Fruit fly (Drosophila melanogaster) whole organism, embryonic: ENCODE results near the gene Acp36DE.

Source experiments
- Atf6 ChIP-seq: fragments of 200-800 bp; sonication (Bioruptor generic); IDR thresholded peaks from 2 replicates; pipeline ENCODE4 v1.3.6; 2022; ENCODE audit warnings: missing biosample characterization, missing genetic modification characterization
- Blimp-1 ChIP-seq: fragments of 200-800 bp; sonication (Bioruptor generic); optimal IDR thresholded peaks from 3 replicates; lab custom pipeline; 2018; ENCODE audit warnings: missing biosample characterization, missing genetic modification characterization, mild to moderate bottlenecking, moderate library complexity, missing genetic modification reagents
- CG10274 ChIP-seq: fragments of 200-800 bp; sonication (Bioruptor generic); optimal IDR thresholded peaks from 3 replicates; lab custom pipeline; 2017; ENCODE audit warnings: missing biosample characterization, mild to moderate bottlenecking, missing genetic modification characterization
- CG10654 ChIP-seq: fragments of 200-800 bp; sonication (Bioruptor generic); optimal IDR thresholded peaks from 2 replicates; lab custom pipeline; 2016; ENCODE audit warnings: missing biosample characterization, missing genetic modification characterization
- CG11085 ChIP-seq: fragments of 200-800 bp; sonication (Bioruptor generic); IDR thresholded peaks from 2 replicates; pipeline ENCODE4 v1.3.6; 2022; ENCODE audit warnings: missing biosample characterization, missing genetic modification characterization
- CG11504 ChIP-seq: fragments of 200-800 bp; sonication (Bioruptor generic); optimal IDR thresholded peaks from 3 replicates; lab custom pipeline; 2019; ENCODE audit warnings: missing biosample characterization, mild to moderate bottlenecking, missing genetic modification characterization, moderate library complexity
- CG11560 ChIP-seq: fragments of 200-800 bp; sonication (Bioruptor generic); IDR thresholded peaks from 3 replicates; pipeline ENCODE4 v1.3.6; 2022; ENCODE audit warnings: missing biosample characterization, missing genetic modification characterization
- CG11696 ChIP-seq: fragments of 200-800 bp; sonication (Bioruptor generic); IDR thresholded peaks from 2 replicates; pipeline ENCODE4 v1.3.6; 2022; ENCODE audit warnings: missing biosample characterization, missing genetic modification characterization
- CG12769 ChIP-seq: fragments of 200-800 bp; sonication (Bioruptor generic); optimal IDR thresholded peaks from 2 replicates; lab custom pipeline; 2019; ENCODE audit warnings: missing biosample characterization, mild to moderate bottlenecking, missing genetic modification characterization, moderate library complexity
- CG15479 ChIP-seq: fragments of 200-800 bp; sonication (Bioruptor generic); optimal IDR thresholded peaks from 3 replicates; lab custom pipeline; 2019; ENCODE audit warnings: missing biosample characterization, mild to moderate bottlenecking, missing genetic modification characterization, moderate library complexity
- CG1647 ChIP-seq: fragments of 200-800 bp; sonication (Bioruptor generic); optimal IDR thresholded peaks from 3 replicates; lab custom pipeline; 2016; ENCODE audit warnings: missing biosample characterization, missing genetic modification characterization
- CG17568 ChIP-seq: fragments of 200-800 bp; sonication (Bioruptor generic); optimal IDR thresholded peaks from 2 replicates; lab custom pipeline; 2018; ENCODE audit warnings: missing biosample characterization, mild to moderate bottlenecking, missing genetic modification characterization, moderate library complexity
- CG17912 ChIP-seq: fragments of 200-800 bp; sonication (Bioruptor generic); optimal IDR thresholded peaks from 2 replicates; lab custom pipeline; 2018; ENCODE audit warnings: missing biosample characterization, mild to moderate bottlenecking, missing genetic modification characterization
- CG18262 ChIP-seq: fragments of 200-800 bp; optimal IDR thresholded peaks from 3 replicates; lab custom pipeline; 2019; ENCODE audit warnings: missing biosample characterization, mild to moderate bottlenecking, missing genetic modification characterization, moderate library complexity
- CG33557 ChIP-seq: fragments of 200-800 bp; sonication (Bioruptor generic); optimal IDR thresholded peaks from 2 replicates; lab custom pipeline; 2019; ENCODE audit warnings: missing biosample characterization, mild to moderate bottlenecking, missing genetic modification characterization, moderate library complexity
- CG7271 ChIP-seq: fragments of 200-800 bp; sonication (Bioruptor generic); optimal IDR thresholded peaks from 2 replicates; lab custom pipeline; 2018; ENCODE audit warnings: missing biosample characterization, mild to moderate bottlenecking, missing genetic modification characterization, moderate library complexity
- CG7357 ChIP-seq: fragments of 200-800 bp; sonication (Bioruptor generic); IDR thresholded peaks from 3 replicates; pipeline ENCODE4 v1.3.6; 2022; ENCODE audit warnings: missing biosample characterization, missing genetic modification characterization
- CG7786 ChIP-seq: fragments of 200-800 bp; sonication (Bioruptor generic); optimal IDR thresholded peaks from 2 replicates; lab custom pipeline; 2016; ENCODE audit warnings: missing biosample characterization, missing genetic modification characterization
- CG8388 ChIP-seq: fragments of 200-800 bp; sonication (Bioruptor generic); optimal IDR thresholded peaks from 2 replicates; lab custom pipeline; 2019; ENCODE audit warnings: missing biosample characterization, mild to moderate bottlenecking, missing genetic modification characterization, moderate library complexity
- Dref ChIP-seq: fragments of 200-800 bp; sonication (Bioruptor generic); IDR thresholded peaks from 2 replicates; pipeline ENCODE4 v1.3.6; 2022; ENCODE audit warnings: missing biosample characterization, missing genetic modification characterization
- HHEX ChIP-seq: fragments of 200-800 bp; sonication (Bioruptor generic); optimal IDR thresholded peaks from 3 replicates; lab custom pipeline; 2017; ENCODE audit warnings: missing biosample characterization, mild to moderate bottlenecking, missing genetic modification characterization, missing genetic modification reagents
- Hr3 ChIP-seq: fragments of 200-800 bp; sonication (Bioruptor generic); optimal IDR thresholded peaks from 3 replicates; lab custom pipeline; 2016; ENCODE audit warnings: missing biosample characterization, missing genetic modification characterization
- Lhr ChIP-seq: fragments of 200-800 bp; sonication (Bioruptor generic); optimal IDR thresholded peaks from 3 replicates; lab custom pipeline; 2017; ENCODE audit warnings: mild to moderate bottlenecking, missing biosample characterization, missing genetic modification reagents, missing genetic modification characterization
- Max ChIP-seq: fragments of 200-800 bp; sonication (Bioruptor generic); optimal IDR thresholded peaks from 2 replicates; lab custom pipeline; 2016; ENCODE audit warnings: missing biosample characterization, mild to moderate bottlenecking, missing genetic modification characterization
- Med ChIP-seq: fragments of 200-800 bp; sonication (Bioruptor generic); peaks from one replicate; lab custom pipeline; 2016; ENCODE audit warnings: missing biosample characterization, missing genetic modification characterization, mild to moderate bottlenecking, inconsistent platforms, moderate library complexity
- Pdp1 ChIP-seq, 2 experiments: fragments of 200-800 bp; sonication (Bioruptor generic); optimal IDR thresholded peaks; 3 replicates each; lab custom pipeline; 2016; ENCODE audit warnings: missing biosample characterization in 2 of 2, missing genetic modification characterization in 2 of 2, mild to moderate bottlenecking in 1 of 2, moderate library complexity in 1 of 2
- Ptx1 ChIP-seq: fragments of 200-800 bp; sonication (Bioruptor generic); IDR thresholded peaks from 2 replicates; pipeline ENCODE4 v1.3.6; 2022; ENCODE audit warnings: missing biosample characterization, missing genetic modification characterization
- Trl ChIP-seq, 3 experiments: fragments of >200 bp in 2 of 3; fragments of 200-800 bp in 1 of 3; sonication (Bioruptor generic) in 1 of 3; optimal IDR thresholded peaks; 2 replicates in 1 of 3; 3 replicates in 2 of 3; lab custom pipeline; 2016 to 2017; ENCODE audit warnings: missing biosample characterization in 1 of 3, missing genetic modification characterization in 1 of 3
- YL-1 ChIP-seq: fragments of 200-800 bp; sonication (Bioruptor generic); optimal IDR thresholded peaks from 3 replicates; lab custom pipeline; 2017; ENCODE audit warnings: missing biosample characterization, mild to moderate bottlenecking, missing genetic modification characterization
- bbx ChIP-seq: fragments of 200-800 bp; sonication (Bioruptor generic); IDR thresholded peaks from 2 replicates; pipeline ENCODE4 v1.3.6; 2022; ENCODE audit warnings: missing biosample characterization, missing genetic modification characterization; ENCODE audit not compliant: partially characterized antibody
- bowl ChIP-seq: fragments of 200-800 bp; sonication (Bioruptor generic); IDR thresholded peaks from 2 replicates; pipeline ENCODE4 v1.3.6; 2022; ENCODE audit warnings: missing biosample characterization, missing genetic modification characterization
- ci ChIP-seq: fragments of 200-800 bp; sonication (Bioruptor generic); IDR thresholded peaks from 3 replicates; pipeline ENCODE4 v1.3.6; 2022; ENCODE audit warnings: missing biosample characterization, missing genetic modification characterization
- croc ChIP-seq: fragments of 200-800 bp; sonication (Bioruptor generic); conservative IDR thresholded peaks from 3 replicates; pipeline ENCODE4 v1.3.6; 2022; ENCODE audit warnings: missing biosample characterization, missing genetic modification characterization
- dm ChIP-seq: fragments of 200-800 bp; sonication (Bioruptor generic); optimal IDR thresholded peaks from 3 replicates; lab custom pipeline; 2016; ENCODE audit warnings: missing biosample characterization, missing genetic modification characterization
- dpn ChIP-seq, 2 experiments: fragments of 200-800 bp; sonication (Bioruptor generic); optimal IDR thresholded peaks; 3 replicates each; lab custom pipeline; 2016; ENCODE audit warnings: missing biosample characterization in 2 of 2, missing genetic modification characterization in 2 of 2
- eyg ChIP-seq: fragments of 200-800 bp; sonication (Bioruptor generic); optimal IDR thresholded peaks from 3 replicates; lab custom pipeline; 2016; ENCODE audit warnings: missing biosample characterization, missing genetic modification characterization
- fd102C ChIP-seq: fragments of 200-800 bp; sonication (Bioruptor generic); optimal IDR thresholded peaks from 2 replicates; lab custom pipeline; 2018; ENCODE audit warnings: missing biosample characterization, mild to moderate bottlenecking, missing genetic modification characterization, moderate library complexity
- gce ChIP-seq: fragments of 200-800 bp; sonication (Bioruptor generic); IDR thresholded peaks from 3 replicates; pipeline ENCODE4 v1.3.6; 2022; ENCODE audit warnings: missing biosample characterization, missing genetic modification characterization
- ham ChIP-seq: fragments of 200-800 bp; sonication (Bioruptor generic); IDR thresholded peaks from 2 replicates; pipeline ENCODE4 v1.3.6; 2022; ENCODE audit warnings: missing biosample characterization, missing genetic modification characterization
- hbn ChIP-seq: fragments of 200-800 bp; sonication (Bioruptor generic); IDR thresholded peaks from 2 replicates; pipeline ENCODE4 v1.3.6; 2022; ENCODE audit warnings: missing biosample characterization, missing genetic modification characterization; ENCODE audit not compliant: partially characterized antibody
- jing ChIP-seq: fragments of 200-800 bp; sonication (Bioruptor generic); optimal IDR thresholded peaks from 2 replicates; lab custom pipeline; 2018; ENCODE audit warnings: missing biosample characterization, mild to moderate bottlenecking, missing genetic modification characterization
- mam ChIP-seq: fragments of 200-800 bp; sonication (Bioruptor generic); optimal IDR thresholded peaks from 3 replicates; lab custom pipeline; 2016; ENCODE audit warnings: missing biosample characterization, missing genetic modification characterization
- org-1 ChIP-seq: fragments of 200-800 bp; sonication (Bioruptor generic); optimal IDR thresholded peaks from 2 replicates; lab custom pipeline; 2017; ENCODE audit warnings: missing biosample characterization, missing genetic modification characterization
- otp ChIP-seq: fragments of 200-800 bp; sonication (Bioruptor generic); IDR thresholded peaks from 3 replicates; pipeline ENCODE4, ENCODE4 v1.3.6; 2022; ENCODE audit warnings: missing biosample characterization, missing genetic modification characterization
- p53 ChIP-seq: fragments of 200-800 bp; sonication (Bioruptor generic); optimal IDR thresholded peaks from 2 replicates; lab custom pipeline; 2016; ENCODE audit warnings: missing biosample characterization, missing genetic modification characterization
- run ChIP-seq: fragments of 200-800 bp; sonication (Bioruptor generic); optimal IDR thresholded peaks from 3 replicates; lab custom pipeline; 2018; ENCODE audit warnings: missing biosample characterization, mild to moderate bottlenecking, missing genetic modification characterization
- salm ChIP-seq: fragments of 200-800 bp; sonication (Bioruptor generic); optimal IDR thresholded peaks from 2 replicates; lab custom pipeline; 2018; ENCODE audit warnings: missing biosample characterization, mild to moderate bottlenecking, missing genetic modification characterization
- sens ChIP-seq: fragments of 200-800 bp; sonication (Bioruptor generic); peaks from one replicate; lab custom pipeline; 2016; ENCODE audit warnings: missing biosample characterization, missing genetic modification characterization
- slbo ChIP-seq: fragments of 200-800 bp; sonication (Bioruptor generic); IDR thresholded peaks from 2 replicates; pipeline ENCODE4 v1.3.6; 2022; ENCODE audit warnings: missing biosample characterization, missing genetic modification characterization
- unpg ChIP-seq: fragments of 200-800 bp; sonication (Bioruptor generic); optimal IDR thresholded peaks from 3 replicates; lab custom pipeline; 2018; ENCODE audit warnings: missing biosample characterization, mild to moderate bottlenecking, missing genetic modification characterization, moderate library complexity
- zfh2 ChIP-seq: fragments of 200-800 bp; sonication (Bioruptor generic); optimal IDR thresholded peaks from 2 replicates; lab custom pipeline; 2016; ENCODE audit warnings: missing biosample characterization, missing genetic modification characterization

The Acp36DE gene

DNA sequence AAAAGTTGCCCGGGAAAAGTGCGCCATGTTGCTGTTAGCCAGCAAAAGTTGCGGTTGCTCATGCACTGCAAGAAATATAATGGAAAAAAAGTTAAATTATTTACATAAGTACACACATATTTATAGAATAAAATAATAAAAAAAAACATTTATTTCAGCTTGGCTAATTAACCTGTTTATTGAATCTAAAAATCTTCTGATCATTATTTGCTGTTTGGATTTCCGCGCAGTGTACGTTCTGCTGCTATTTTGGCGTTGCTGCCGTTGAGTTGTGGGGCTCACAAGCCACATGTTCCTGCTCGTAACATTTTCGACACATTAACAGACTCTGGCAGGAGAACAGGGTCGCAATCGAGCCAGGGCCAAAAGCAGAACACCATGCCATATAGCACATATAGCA is 48.3 kb downstream of the Acp36DE start (continued):
- no peak for TF ChIP-seq jing (GFP tag; lab: Kevin White, UChicago)
- TF ChIP-seq CG11085 (GFP tag; lab: Robert Waterston, UW) = no peak
- TF ChIP-seq CG11560 = no peak
- no peak for TF ChIP-seq gce (GFP tag; lab: Robert Waterston, UW)
- TF ChIP-seq CG7786 (GFP tag; lab: Kevin White, UChicago) = no peak
- no peak for TF ChIP-seq hbn (GFP tag; lab: Robert Waterston, UW)
- peak; percentile 1 for TF ChIP-seq Lhr
- peak; percentile 61 for TF ChIP-seq CG33557 (GFP tag; lab: Kevin White, UChicago)
- peak; percentile 57 for TF ChIP-seq slbo (GFP tag; lab: Robert Waterston, UW)
- no peak for TF ChIP-seq bowl (GFP tag; lab: Robert Waterston, UW)
- peak; percentile 52; the same call in 1 of the 3 replicates for TF ChIP-seq otp (GFP tag; lab: Robert Waterston, UW)
- TF ChIP-seq CG18262 (tag; lab: Kevin White, UChicago) = peak; percentile 78
- no peak for TF ChIP-seq CG7357 (GFP tag; lab: Robert Waterston, UW)
- no peak for TF ChIP-seq mam (GFP tag; lab: Kevin White, UChicago)
- peak; percentile 82 for TF ChIP-seq Blimp-1
- no peak for TF ChIP-seq dm (GFP tag; lab: Kevin White, UChicago)
- TF ChIP-seq Trl (optimal IDR thresholded peaks at IDR 0.05; lab: Kevin White, UChicago) = no peak
- TF ChIP-seq Trl (GFP tag; optimal IDR thresholded peaks at IDR 0.05; lab: Kevin White, UChicago) = no peak
- peak; percentile 48 for TF ChIP-seq Hr3 (GFP tag; lab: Kevin White, UChicago)
- no peak for TF ChIP-seq run (tag; lab: Kevin White, UChicago)
- TF ChIP-seq CG17912 (GFP tag; lab: Kevin White, UChicago) = no peak
- TF ChIP-seq ham (GFP tag; lab: Robert Waterston, UW) = no peak
- TF ChIP-seq CG11696 (GFP tag; lab: Robert Waterston, UW) = no peak
- TF ChIP-seq Ptx1 (GFP tag; lab: Robert Waterston, UW) = peak; percentile 57; the same call in 1 of the 2 replicates
- no peak for TF ChIP-seq YL-1 (GFP tag; lab: Kevin White, UChicago)
- TF ChIP-seq CG10654 (GFP tag; lab: Kevin White, UChicago) = peak; percentile 32
- TF ChIP-seq fd102C = no peak
- no peak for TF ChIP-seq zfh2
- TF ChIP-seq HHEX (GFP tag; lab: Kevin White, UChicago) = peak; percentile 44
- no peak for TF ChIP-seq Max (GFP tag; lab: Kevin White, UChicago)
- TF ChIP-seq ci (GFP tag; lab: Robert Waterston, UW) = 0 out of 3 replicates have a peak, but pooled peaks have one; percentile 57
- TF ChIP-seq Pdp1 (GFP tag; optimal IDR thresholded peaks at IDR 0.05; lab: Kevin White, UChicago) = no peak
- peak; percentile 9 for TF ChIP-seq CG17568 (GFP tag; lab: Kevin White, UChicago)
- TF ChIP-seq CG10274 = no peak
- peak; percentile 57 for TF ChIP-seq org-1 (GFP tag; lab: Kevin White, UChicago)
- TF ChIP-seq CG7271 (tag; lab: Kevin White, UChicago) = no peak
- peak; percentile 98 for TF ChIP-seq CG11504
- TF ChIP-seq croc (GFP tag; lab: Robert Waterston, UW) = peak; percentile 48; the same call in 1 of the 3 replicates
- peak; percentile 49 for TF ChIP-seq CG8388
- peak; percentile 9; the same call in 1 of the 2 replicates for TF ChIP-seq Atf6 (GFP tag; lab: Robert Waterston, UW)
- peak in 1 of 2 experiments; percentile 44 for TF ChIP-seq dpn (GFP tag; optimal IDR thresholded peaks at IDR 0.05; lab: Kevin White, UChicago)
- TF ChIP-seq Med (GFP tag; lab: Kevin White, UChicago) = no peak
- TF ChIP-seq unpg = peak; percentile 82
- no peak for TF ChIP-seq CG1647
- no peak for TF ChIP-seq eyg (GFP tag; lab: Kevin White, UChicago)
- TF ChIP-seq sens = peak; percentile 66
- TF ChIP-seq Dref (GFP tag; lab: Robert Waterston, UW) = no peak
- no peak for TF ChIP-seq CG15479
- no peak for TF ChIP-seq p53
- no peak for TF ChIP-seq CG12769 (tag; lab: Kevin White, UChicago)
- no peak for TF ChIP-seq bbx (GFP tag; lab: Robert Waterston, UW)
- TF ChIP-seq salm (tag; lab: Kevin White, UChicago) = peak; percentile 6
